Fruit fly (Drosophila melanogaster): Measurements from ENCODE around the gene CG15563.

CG15563 gene

dm6 chr3R:31263934-31264333 is 31.8 kb upstream of the CG15563 start (continued):
- no peak for TF ChIP-seq disco-r (GFP tag; optimal IDR thresholded peaks at IDR 0.05)

DNA sequence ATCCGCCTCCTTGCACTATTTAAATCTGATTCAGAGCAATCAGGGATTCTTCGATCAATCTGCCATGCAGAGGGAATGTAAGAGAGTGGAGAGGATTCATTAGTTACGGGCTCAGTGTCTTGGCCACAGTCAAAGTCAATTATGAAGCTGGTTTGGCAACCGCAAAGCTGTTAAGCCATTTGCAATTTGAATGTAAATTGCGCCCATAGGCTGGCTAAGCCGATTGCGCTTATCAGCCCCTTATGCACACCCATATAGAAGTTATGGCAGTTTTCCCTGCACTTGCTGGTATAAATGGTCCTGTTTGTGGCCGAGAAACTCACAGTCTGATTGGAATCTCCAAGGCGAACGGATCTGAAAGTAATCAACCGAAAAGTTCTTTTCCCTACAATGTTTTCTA is 30.2 kb upstream of the CG15563 start, which contains the start of gene CAH5:
Gene CAH5, plus strand, starts transcription at position 301 of the 400 bp plus-strand sequence.
- TF ChIP-seq maf-S (GFP tag; optimal IDR thresholded peaks at IDR 0.05) (no peak), CG14441 (GFP tag; IDR thresholded peaks at IDR 0.05) (no peak), CG2116 (GFP tag; optimal IDR thresholded peaks at IDR 0.05) (no peak), kah (GFP tag; optimal IDR thresholded peaks at IDR 0.05) (no peak), Ets97D (GFP tag; optimal IDR thresholded peaks at IDR 0.05) (no peak), CG8765 (GFP tag; IDR thresholded peaks at IDR 0.05) (no peak), CG11456 (GFP tag; IDR thresholded peaks at IDR 0.05) (no peak), sug (tag; optimal IDR thresholded peaks at IDR 0.05) (no peak), twi (tag; optimal IDR thresholded peaks at IDR 0.05) (no peak), zen2 (GFP tag; IDR thresholded peaks at IDR 0.05; ENCODE audit: partially characterized antibody) (no peak), oc (tag; optimal IDR thresholded peaks at IDR 0.05) (no peak), slbo (GFP tag; IDR thresholded peaks at IDR 0.05) (no peak), CG33557 (GFP tag; optimal IDR thresholded peaks at IDR 0.05) (no peak)

dm6 chr3R:31259947-31260346 is 27.8 kb upstream of the CG15563 start, which contains the start of gene CAH16:
Gene CAH16 (plus strand): TSS chr3R:31260247.
- no peak for TF ChIP-seq CkIIα-i1 (GFP tag; IDR thresholded peaks at IDR 0.05)
- TF ChIP-seq CG4730 (GFP tag; IDR thresholded peaks at IDR 0.05): no peak

DNA sequence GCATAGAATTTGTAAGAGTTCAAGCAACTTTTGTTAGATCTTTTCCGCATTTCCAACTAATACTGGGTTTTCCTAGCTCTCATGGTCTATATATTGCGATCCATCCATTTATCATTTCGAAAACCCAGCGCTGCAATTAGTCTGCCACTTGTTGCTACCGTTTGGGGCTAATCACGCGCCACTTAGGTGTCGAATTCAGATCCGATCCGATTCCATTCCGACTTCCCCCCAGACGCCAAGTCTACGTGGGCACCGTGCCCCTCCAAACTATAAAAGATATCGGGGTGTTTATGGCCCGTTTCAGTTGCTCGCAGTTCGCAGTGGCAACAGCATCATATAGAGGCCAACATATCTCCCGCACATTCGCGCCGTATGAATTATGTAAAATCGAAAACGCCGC is 25.2 kb upstream of the CG15563 start, which contains the start of gene CAH6:
Gene CAH6, plus strand, starts transcription at position 301 of the 400 bp plus-strand sequence.
- peak; percentile 22 for TF ChIP-seq sens (GFP tag)
- peak; percentile 21 for TF ChIP-seq exex (tag; optimal IDR thresholded peaks at IDR 0.05)
- TF ChIP-seq Ets65A (GFP tag): peak; percentile 71
- TF ChIP-seq Med (GFP tag): peak; percentile 59
- no peak for TF ChIP-seq hbn (GFP tag; IDR thresholded peaks at IDR 0.05; ENCODE audit: partially characterized antibody)

- TF ChIP-seq CG17829 (tag; optimal IDR thresholded peaks at IDR 0.05) (peak; percentile 28), Bgb (GFP tag; IDR thresholded peaks at IDR 0.05; ENCODE audit: partially characterized antibody) (peak; percentile 56), CG16813 (GFP tag; IDR thresholded peaks at IDR 0.05; ENCODE audit: partially characterized antibody) (peak; percentile 59), gfzf (GFP tag; optimal IDR thresholded peaks at IDR 0.05) (peak; percentile 81), CG9876 (GFP tag; optimal IDR thresholded peaks at IDR 0.05) (no peak), ash1 (GFP tag; optimal IDR thresholded peaks at IDR 0.05) (no peak), Deaf1 (tag; optimal IDR thresholded peaks at IDR 0.05) (no peak), sens (GFP tag) (peak; percentile 60), Dp (GFP tag; optimal IDR thresholded peaks at IDR 0.05) (peak; percentile 14), gro (GFP tag; optimal IDR thresholded peaks at IDR 0.05) (peak; percentile 5), CG3281 (GFP tag; optimal IDR thresholded peaks at IDR 0.05) (no peak), CG10543 (GFP tag; optimal IDR thresholded peaks at IDR 0.05) (no peak), Ptx1 (GFP tag; IDR thresholded peaks at IDR 0.05) (no peak), repo (GFP tag; optimal IDR thresholded peaks at IDR 0.05) (no peak), unc-4 (GFP tag; IDR thresholded peaks at IDR 0.05; ENCODE audit: partially characterized antibody) (peak; percentile 74), CG3065 (GFP tag; optimal IDR thresholded peaks at IDR 0.05) (no peak), zfh1 (GFP tag; IDR thresholded peaks at IDR 0.05) (no peak), scrt (GFP tag; optimal IDR thresholded peaks at IDR 0.05) (peak; percentile 91), H2.0 (GFP tag; IDR thresholded peaks at IDR 0.05) (no peak), Med (GFP tag) (peak; percentile 58), CG15514 (GFP tag; optimal IDR thresholded peaks at IDR 0.05) (peak; percentile 23), CG2116 (GFP tag; optimal IDR thresholded peaks at IDR 0.05) (peak; percentile 45), CG8765 (GFP tag; IDR thresholded peaks at IDR 0.05) (no peak), gsb-n (tag; optimal IDR thresholded peaks at IDR 0.05) (peak; percentile 54), CG13287 (GFP tag; IDR thresholded peaks at IDR 0.05; ENCODE audit: partially characterized antibody) (peak; percentile 82), crc (GFP tag; optimal IDR thresholded peaks at IDR 0.05) (no peak), CG34224 (GFP tag; IDR thresholded peaks at IDR 0.05; ENCODE audit: partially characterized antibody) (peak; percentile 49; the same call in 2 of the 3 replicates), exex (tag; optimal IDR thresholded peaks at IDR 0.05) (no peak)
Observed at dm6 chr3R:31254808-31255207, 22.7 kb upstream of the CG15563 start, which contains the start of the genes CG1750 and spn-F. Gene CG1750 (minus strand): TSS chr3R:31254900. Gene spn-F (plus strand): TSS chr3R:31255127.

Data from whole organism, embryonic.